Worm (Caenorhabditis elegans): Measurements from ENCODE around the gene C14A6.5.

DNA sequence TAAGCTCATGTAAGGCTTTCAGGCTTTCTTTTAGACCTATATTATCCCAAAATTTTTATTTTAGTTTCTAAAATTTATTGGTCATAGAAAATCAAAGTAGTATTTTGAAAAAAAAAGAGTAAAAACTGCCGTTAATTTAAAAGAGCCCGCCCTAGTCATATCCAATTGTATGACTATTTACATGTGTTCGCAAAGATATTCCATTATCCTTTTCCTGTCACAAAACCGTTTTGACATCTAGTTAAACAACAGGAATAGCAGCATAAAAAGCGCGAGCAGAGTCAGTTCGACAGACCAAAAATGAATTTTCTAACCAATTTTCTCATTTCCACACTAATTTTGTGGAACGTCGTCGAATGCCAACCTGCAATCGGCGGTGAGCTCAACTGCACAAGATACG is 30.3 kb upstream of the C14A6.5 start, which contains the start of gene F16H6.3:
- no peak for TF ChIP-seq fkh-10 (GFP tag; optimal IDR thresholded peaks at IDR 0.05)
- TF ChIP-seq lin-11 (tag; optimal IDR thresholded peaks at IDR 0.05): no peak
- TF ChIP-seq pag-3 (tag; optimal IDR thresholded peaks at IDR 0.05; ENCODE audit: borderline replicate concordance): no peak
- no peak for TF ChIP-seq eyg-1 (tag; optimal IDR thresholded peaks at IDR 0.05)
